Worm (Caenorhabditis elegans) whole organism, mixed stage, embryonic: Measurements from ENCODE around the gene plpp-1.2.

Source experiments
- M03D4.4 ChIP-seq: sonication (generic microtip); optimal IDR thresholded peaks from 2 replicates; lab custom pipeline; 2017; ENCODE audit warnings: mild to moderate bottlenecking, missing genetic modification characterization, missing compliant biosample characterization
- bed-3 ChIP-seq: fragments of 200-800 bp; sonication (Bioruptor generic); optimal IDR thresholded peaks from 3 replicates; lab custom pipeline; 2018; ENCODE audit warnings: mild to moderate bottlenecking, missing genetic modification characterization, moderate library complexity, missing compliant biosample characterization
- blmp-1 ChIP-seq: fragments of 150-350 bp; optimal IDR thresholded peaks from 2 replicates; lab custom pipeline; 2014; ENCODE audit warnings: missing biosample characterization, missing genetic modification characterization
- ceh-39 ChIP-seq: fragments of 150-350 bp; optimal IDR thresholded peaks from 2 replicates; lab custom pipeline; 2014; ENCODE audit warnings: missing biosample characterization, missing genetic modification characterization
- ceh-43 ChIP-seq: fragments of 200-800 bp; sonication (Bioruptor generic); optimal IDR thresholded peaks from 2 replicates; lab custom pipeline; 2018; ENCODE audit warnings: mild to moderate bottlenecking, missing genetic modification characterization, moderate library complexity, missing compliant biosample characterization
- ceh-83 ChIP-seq: fragments of 200-800 bp; sonication (Bioruptor generic); optimal IDR thresholded peaks from 2 replicates; lab custom pipeline; 2018; ENCODE audit warnings: mild to moderate bottlenecking, missing genetic modification characterization, missing compliant biosample characterization
- ces-1 ChIP-seq: fragments of 150-350 bp; optimal IDR thresholded peaks from 2 replicates; lab custom pipeline; 2014; ENCODE audit warnings: missing biosample characterization, missing genetic modification reagents, missing genetic modification characterization
- cnd-1 ChIP-seq: fragments of 200-800 bp; sonication (Bioruptor generic); optimal IDR thresholded peaks from 2 replicates; lab custom pipeline; 2018; ENCODE audit warnings: mild to moderate bottlenecking, missing genetic modification characterization, missing compliant biosample characterization
- drap-1 ChIP-seq: fragments of 200-800 bp; sonication (Bioruptor generic); optimal IDR thresholded peaks from 3 replicates; lab custom pipeline; 2018; ENCODE audit warnings: mild to moderate bottlenecking, missing genetic modification characterization, missing compliant biosample characterization
- elt-1 ChIP-seq: sonication (generic microtip); optimal IDR thresholded peaks from 2 replicates; lab custom pipeline; 2017; ENCODE audit warnings: missing genetic modification characterization, mild to moderate bottlenecking, missing compliant biosample characterization, antibody characterized with exemption, moderate library complexity, borderline replicate concordance; ENCODE audit not compliant: insufficient read depth
- elt-3 ChIP-seq: fragments of 150-350 bp; optimal IDR thresholded peaks from 2 replicates; lab custom pipeline; 2014; ENCODE audit warnings: missing biosample characterization, missing genetic modification characterization
- flh-1 ChIP-seq: fragments of 200-800 bp; sonication (Bioruptor generic); optimal IDR thresholded peaks from 2 replicates; lab custom pipeline; 2018; ENCODE audit warnings: mild to moderate bottlenecking, missing genetic modification characterization, moderate library complexity, missing compliant biosample characterization
- ham-2 ChIP-seq: fragments of 200-800 bp; sonication (Bioruptor generic); optimal IDR thresholded peaks from 2 replicates; lab custom pipeline; 2018; ENCODE audit warnings: mild to moderate bottlenecking, missing genetic modification characterization, missing compliant biosample characterization
- hlh-1 ChIP-seq: fragments of 150-350 bp; optimal IDR thresholded peaks from 2 replicates; lab custom pipeline; 2014; ENCODE audit warnings: missing biosample characterization, missing genetic modification reagents, missing genetic modification characterization
- lin-13 ChIP-seq: fragments of 150-350 bp; optimal IDR thresholded peaks from 2 replicates; lab custom pipeline; 2014; ENCODE audit warnings: missing biosample characterization, missing genetic modification characterization
- lin-32 ChIP-seq: fragments of 200-800 bp; sonication (Bioruptor generic); optimal IDR thresholded peaks from 2 replicates; lab custom pipeline; 2018; ENCODE audit warnings: mild to moderate bottlenecking, missing genetic modification characterization, missing compliant biosample characterization
- lsy-2 ChIP-seq: fragments of 150-350 bp; optimal IDR thresholded peaks from 2 replicates; lab custom pipeline; 2014; ENCODE audit warnings: missing biosample characterization, missing genetic modification characterization
- mab-5 ChIP-seq: fragments of 150-350 bp; optimal IDR thresholded peaks from 2 replicates; lab custom pipeline; 2014; ENCODE audit warnings: missing biosample characterization, missing genetic modification characterization
- mep-1 ChIP-seq: fragments of 150-350 bp; optimal IDR thresholded peaks from 2 replicates; lab custom pipeline; 2017; ENCODE audit warnings: missing biosample characterization, missing genetic modification reagents, missing genetic modification characterization, inconsistent platforms
- mls-2 ChIP-seq: sonication (generic microtip); optimal IDR thresholded peaks from 2 replicates; lab custom pipeline; 2016; ENCODE audit warnings: mild to moderate bottlenecking, missing genetic modification characterization, moderate library complexity, missing compliant biosample characterization
- nhr-12 ChIP-seq: fragments of 150-350 bp; optimal IDR thresholded peaks from 2 replicates; lab custom pipeline; 2014; ENCODE audit warnings: missing biosample characterization, missing genetic modification characterization
- nhr-2 ChIP-seq: fragments of 150-350 bp; optimal IDR thresholded peaks from 2 replicates; lab custom pipeline; 2014; ENCODE audit warnings: missing biosample characterization, missing genetic modification characterization
- nhr-237 ChIP-seq: fragments of 150-350 bp; optimal IDR thresholded peaks from 2 replicates; lab custom pipeline; 2014; ENCODE audit warnings: missing biosample characterization, missing genetic modification characterization
- nhr-28 ChIP-seq: fragments of 150-350 bp; optimal IDR thresholded peaks from 2 replicates; lab custom pipeline; 2014; ENCODE audit warnings: missing biosample characterization, missing genetic modification characterization
- nhr-76 ChIP-seq: sonication (generic microtip); optimal IDR thresholded peaks from 2 replicates; lab custom pipeline; 2017; ENCODE audit warnings: missing biosample characterization, missing genetic modification characterization
- pha-4 ChIP-seq: fragments of 150-350 bp; optimal IDR thresholded peaks from 2 replicates; lab custom pipeline; 2018; ENCODE audit warnings: missing biosample characterization, missing genetic modification reagents, missing genetic modification characterization
- sem-2 ChIP-seq: fragments of 200-800 bp; sonication (Bioruptor generic); optimal IDR thresholded peaks from 2 replicates; lab custom pipeline; 2018; ENCODE audit warnings: mild to moderate bottlenecking, missing genetic modification characterization, missing compliant biosample characterization
- snpc-4 ChIP-seq: fragments of 150-350 bp; optimal IDR thresholded peaks from 2 replicates; lab custom pipeline; 2014; ENCODE audit warnings: missing biosample characterization, missing genetic modification characterization
- sptf-1 ChIP-seq: sonication (generic microtip); optimal IDR thresholded peaks from 2 replicates; lab custom pipeline; 2017; ENCODE audit warnings: mild to moderate bottlenecking, missing genetic modification characterization, moderate library complexity, missing compliant biosample characterization
- tbx-8 ChIP-seq: fragments of 200-800 bp; sonication (Bioruptor generic); optimal IDR thresholded peaks from 2 replicates; lab custom pipeline; 2018; ENCODE audit warnings: mild to moderate bottlenecking, missing genetic modification characterization, moderate library complexity, missing compliant biosample characterization
- unc-120 ChIP-seq: sonication (generic microtip); optimal IDR thresholded peaks from 2 replicates; lab custom pipeline; 2017; ENCODE audit warnings: missing genetic modification characterization, missing compliant biosample characterization; ENCODE audit not compliant: poor library complexity, severe bottlenecking
- unc-39 ChIP-seq: fragments of 150-350 bp; optimal IDR thresholded peaks from 2 replicates; lab custom pipeline; 2014; ENCODE audit warnings: missing biosample characterization, missing genetic modification characterization
- unc-62 ChIP-seq: fragments of 150-350 bp; optimal IDR thresholded peaks from 2 replicates; lab custom pipeline; 2014; ENCODE audit warnings: missing biosample characterization, missing genetic modification reagents, missing genetic modification characterization
- zip-8 ChIP-seq: fragments of 150-350 bp; optimal IDR thresholded peaks from 2 replicates; lab custom pipeline; 2014; ENCODE audit warnings: missing biosample characterization, missing genetic modification characterization
- ztf-11 ChIP-seq: fragments of 150-350 bp; optimal IDR thresholded peaks from 2 replicates; lab custom pipeline; 2014; ENCODE audit warnings: missing biosample characterization, missing genetic modification characterization

Gene plpp-1.2

DNA sequence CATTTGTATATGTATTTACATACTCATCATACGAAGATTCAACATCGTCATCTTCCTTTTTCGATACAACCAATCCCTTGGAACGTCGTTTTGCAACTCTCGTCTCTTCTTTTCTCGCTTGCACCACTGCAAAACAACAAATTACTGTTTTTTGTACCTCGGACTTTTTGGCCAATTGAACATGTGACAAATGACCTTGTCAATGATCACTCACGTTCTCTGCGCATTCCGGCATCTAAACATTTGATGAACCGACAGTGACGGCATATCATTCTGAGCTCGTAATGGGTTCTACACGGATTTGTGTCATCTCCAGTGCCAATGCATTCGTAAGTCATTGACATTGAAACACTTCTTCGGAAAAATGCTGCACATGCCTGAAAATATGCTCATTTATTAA, 37.1 kb upstream of the plpp-1.2 start:
- no peak for TF ChIP-seq mep-1 (tag; lab: Kevin White, UChicago)
- no peak for TF ChIP-seq sptf-1 (tag; lab: Kevin White, UChicago)
- TF ChIP-seq bed-3 (GFP tag; lab: Kevin White, UChicago), result no peak
- no peak for TF ChIP-seq M03D4.4 (tag; lab: Kevin White, UChicago)
- no peak for TF ChIP-seq sem-2 (GFP tag; lab: Kevin White, UChicago)
- TF ChIP-seq elt-3 (tag; lab: Kevin White, UChicago), result no peak
- TF ChIP-seq unc-120 (tag; lab: Kevin White, UChicago), result no peak
- no peak for TF ChIP-seq lin-32
- no peak for TF ChIP-seq hlh-1
- no peak for TF ChIP-seq blmp-1
- TF ChIP-seq ceh-39 (tag; lab: Kevin White, UChicago), result no peak
- TF ChIP-seq nhr-28 (tag; lab: Kevin White, UChicago), result no peak
- TF ChIP-seq ztf-11 (tag; lab: Kevin White, UChicago), result no peak
- TF ChIP-seq mls-2, result no peak
- TF ChIP-seq nhr-76, result no peak
- no peak for TF ChIP-seq elt-1 (tag; lab: Kevin White, UChicago)
- no peak for TF ChIP-seq nhr-12 (tag; lab: Kevin White, UChicago)
- no peak for TF ChIP-seq nhr-2 (tag; lab: Kevin White, UChicago)

DNA sequence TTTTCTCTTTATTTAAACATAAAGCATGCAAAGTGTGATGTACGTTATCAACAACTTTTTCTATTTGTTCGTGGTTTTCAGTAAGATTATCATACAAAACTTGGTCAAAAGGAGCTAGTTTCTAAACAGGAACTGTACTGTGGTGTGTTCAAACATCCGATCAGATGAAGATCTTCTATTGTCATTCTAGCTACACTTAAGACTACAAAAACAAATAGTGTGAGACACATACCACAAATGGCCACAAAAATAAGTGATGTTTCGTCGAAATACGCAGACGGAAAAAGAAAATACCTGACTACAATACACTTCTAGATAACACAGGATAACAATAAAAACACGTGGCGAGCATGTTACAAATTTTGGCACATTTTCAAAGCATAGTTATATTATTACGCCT, 36.6 kb upstream of the plpp-1.2 start:
- no peak for TF ChIP-seq tbx-8 (GFP tag; lab: Kevin White, UChicago)
- no peak for TF ChIP-seq hlh-1
- TF ChIP-seq lin-13, result no peak
- TF ChIP-seq unc-39, result no peak
- no peak for TF ChIP-seq nhr-237
- TF ChIP-seq mep-1 (tag; lab: Kevin White, UChicago), result no peak
- TF ChIP-seq cnd-1 (tag; lab: Kevin White, UChicago), result no peak
- TF ChIP-seq mab-5, result no peak
- TF ChIP-seq snpc-4 (tag; lab: Kevin White, UChicago), result no peak
- no peak for TF ChIP-seq sptf-1 (tag; lab: Kevin White, UChicago)
- TF ChIP-seq, all 35 proteins: peak for 0

DNA sequence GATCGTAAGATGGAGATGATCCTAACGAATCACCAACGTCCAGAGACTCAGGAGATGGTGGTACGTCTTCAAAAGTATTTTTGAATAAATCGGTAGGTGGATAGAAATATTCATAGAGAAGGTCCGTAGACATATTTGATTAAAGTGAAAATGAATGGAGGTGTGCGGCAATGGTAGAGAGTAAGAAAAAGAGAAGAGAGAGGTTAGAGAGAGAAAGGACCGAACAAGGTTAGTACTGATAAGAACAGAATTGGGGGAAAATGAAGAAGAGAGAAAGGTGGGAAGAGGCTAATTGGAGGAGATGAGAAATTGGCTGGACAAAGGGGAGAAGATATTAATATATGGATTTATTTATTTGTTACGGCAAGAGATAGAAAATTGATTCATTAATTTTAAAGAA, 35.6 kb upstream of the plpp-1.2 start, which contains the start of gene nhr-22:
Gene nhr-22 (minus strand): TSS at position 137 of the 400 bp plus-strand sequence.
- no peak for TF ChIP-seq sptf-1 (tag; lab: Kevin White, UChicago)
- no peak for TF ChIP-seq lin-13
- TF ChIP-seq pha-4 (tag; lab: Kevin White, UChicago), result no peak
- no peak for TF ChIP-seq ceh-43
- TF ChIP-seq nhr-2 (tag; lab: Kevin White, UChicago), result no peak
- no peak for TF ChIP-seq elt-3 (tag; lab: Kevin White, UChicago)
- TF ChIP-seq lsy-2 (tag; lab: Kevin White, UChicago), result no peak
- no peak for TF ChIP-seq bed-3 (GFP tag; lab: Kevin White, UChicago)
- TF ChIP-seq zip-8 (tag; lab: Kevin White, UChicago), result no peak
- no peak for TF ChIP-seq sem-2 (GFP tag; lab: Kevin White, UChicago)

DNA sequence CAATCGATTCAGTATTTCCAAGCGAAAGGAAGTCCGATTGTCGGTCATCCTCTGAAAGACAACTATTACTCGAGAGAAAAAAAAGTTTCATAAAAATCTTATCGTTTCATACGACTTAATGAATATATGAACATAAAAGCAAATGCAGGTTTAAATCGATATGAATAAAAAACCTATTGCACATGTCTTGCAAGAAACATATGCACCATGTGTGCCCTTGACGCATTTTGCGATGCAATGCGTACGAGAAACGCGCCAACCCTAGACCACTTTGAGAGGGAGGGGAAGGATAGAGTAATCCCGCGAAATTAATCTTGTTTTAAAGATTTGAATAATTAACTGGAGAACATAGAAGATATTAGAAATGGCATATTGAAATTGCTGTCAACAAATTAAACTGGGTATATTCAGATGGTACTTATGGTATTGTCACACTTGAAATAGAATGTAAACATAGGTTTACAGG, 31.9 kb upstream of the plpp-1.2 start, which contains the start of gene atg-16.2:
Gene atg-16.2 (minus strand): TSS at position 51 of the 466 bp plus-strand sequence.
- no peak for TF ChIP-seq blmp-1
- peak; percentile 59 for TF ChIP-seq lin-13
- peak; percentile 40 for TF ChIP-seq pha-4 (tag; lab: Kevin White, UChicago)
- TF ChIP-seq bed-3 (GFP tag; lab: Kevin White, UChicago), result no peak
- no peak for TF ChIP-seq ceh-43
- TF ChIP-seq nhr-237, result peak; percentile 38
- no peak for TF ChIP-seq unc-39
- no peak for TF ChIP-seq nhr-12 (tag; lab: Kevin White, UChicago)
- TF ChIP-seq nhr-28 (tag; lab: Kevin White, UChicago), result no peak
- no peak for TF ChIP-seq M03D4.4 (tag; lab: Kevin White, UChicago)
- TF ChIP-seq ztf-11 (tag; lab: Kevin White, UChicago), result no peak
- TF ChIP-seq lsy-2 (tag; lab: Kevin White, UChicago), result peak; percentile 2
- TF ChIP-seq elt-3 (tag; lab: Kevin White, UChicago), result no peak
- TF ChIP-seq hlh-1, result peak; percentile 60
- TF ChIP-seq drap-1 (GFP tag; lab: Kevin White, UChicago), result no peak
- TF ChIP-seq ces-1 (GFP tag; lab: Kevin White, UChicago), result peak; percentile 90
- TF ChIP-seq nhr-2 (tag; lab: Kevin White, UChicago), result no peak
- no peak for TF ChIP-seq unc-62 (GFP tag; lab: Kevin White, UChicago)
- peak; percentile 43 for TF ChIP-seq ceh-39 (tag; lab: Kevin White, UChicago)
- peak; percentile 19 for TF ChIP-seq mls-2
- no peak for TF ChIP-seq lin-32
- TF ChIP-seq unc-120 (tag; lab: Kevin White, UChicago), result peak; percentile 31
- no peak for TF ChIP-seq elt-1 (tag; lab: Kevin White, UChicago)
- TF ChIP-seq zip-8 (tag; lab: Kevin White, UChicago), result no peak
- peak; percentile 72 for TF ChIP-seq mep-1 (tag; lab: Kevin White, UChicago)
- no peak for TF ChIP-seq tbx-8 (GFP tag; lab: Kevin White, UChicago)
- no peak for TF ChIP-seq cnd-1 (tag; lab: Kevin White, UChicago)
- no peak for TF ChIP-seq ceh-83 (GFP tag; lab: Kevin White, UChicago)
- TF ChIP-seq flh-1, result no peak
- no peak for TF ChIP-seq mab-5
- no peak for TF ChIP-seq sptf-1 (tag; lab: Kevin White, UChicago)
- TF ChIP-seq nhr-76, result no peak
- no peak for TF ChIP-seq snpc-4 (tag; lab: Kevin White, UChicago)
- TF ChIP-seq sem-2 (GFP tag; lab: Kevin White, UChicago), result no peak
- no peak for TF ChIP-seq ham-2 (GFP tag; lab: Kevin White, UChicago)
- TF ChIP-seq, all 35 proteins: peak for 10
